Fruit fly (Drosophila melanogaster): ENCODE measurements around the gene jp.

Gene jp

DNA sequence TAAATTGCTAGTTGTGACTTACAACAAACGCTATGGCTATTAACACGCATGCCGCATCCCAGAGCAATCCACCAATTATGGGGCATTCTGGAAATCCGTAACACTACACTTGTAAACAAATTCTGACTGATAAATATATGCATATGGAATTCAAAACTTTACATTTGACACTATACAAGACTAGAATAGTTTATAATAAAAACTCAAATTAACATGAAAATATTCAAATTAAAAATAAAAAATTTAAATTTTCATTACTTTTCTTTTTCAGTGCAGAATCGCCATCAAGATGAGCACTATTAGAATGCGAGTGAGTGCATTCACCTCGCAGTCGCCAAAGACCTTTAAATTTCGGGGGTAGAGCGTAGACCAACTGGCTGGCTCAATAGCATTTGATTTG is 19.4 kb upstream of the jp start (continued):
- peak; percentile 26 for TF ChIP-seq CG13424 (tag; optimal IDR thresholded peaks at IDR 0.05)
- peak; percentile 32 for TF ChIP-seq dmrt99B (tag; optimal IDR thresholded peaks at IDR 0.05)
- TF ChIP-seq CoRest (tag; optimal IDR thresholded peaks at IDR 0.05), result peak; percentile 8
- TF ChIP-seq lola (GFP tag; optimal IDR thresholded peaks at IDR 0.05), result peak in 1 of 3 experiments; percentile 75
- TF ChIP-seq Doc3 (GFP tag; IDR thresholded peaks at IDR 0.05; ENCODE audit: partially characterized antibody), result no peak
- peak; percentile 77 for TF ChIP-seq CG10979 (tag; optimal IDR thresholded peaks at IDR 0.05)
- TF ChIP-seq CG8290 (GFP tag; optimal IDR thresholded peaks at IDR 0.05), result peak; percentile 1
- no peak for TF ChIP-seq CG8290 (tag; optimal IDR thresholded peaks at IDR 0.05)
- peak; percentile 35 for TF ChIP-seq zf30C (GFP tag; optimal IDR thresholded peaks at IDR 0.05)
- peak in 1 of 2 experiments; percentile 53 for TF ChIP-seq bsh (GFP tag; optimal IDR thresholded peaks at IDR 0.05)
- TF ChIP-seq eve (GFP tag; optimal IDR thresholded peaks at IDR 0.05), result no peak
- 0 out of 2 replicates have a peak, but pooled peaks have one; percentile 13 for TF ChIP-seq stc (GFP tag; IDR thresholded peaks at IDR 0.05)
- no peak for TF ChIP-seq Eip74EF (GFP tag; optimal IDR thresholded peaks at IDR 0.05)
- TF ChIP-seq CG4404 (GFP tag; IDR thresholded peaks at IDR 0.05), result peak; percentile 32; the same call in 1 of the 2 replicates
- TF ChIP-seq chif (GFP tag; optimal IDR thresholded peaks at IDR 0.05), result peak in 1 of 2 experiments; percentile 13
- TF ChIP-seq kay (GFP tag; optimal IDR thresholded peaks at IDR 0.05), result no peak
- TF ChIP-seq CG17328 (GFP tag; IDR thresholded peaks at IDR 0.05), result peak; percentile 73
- TF ChIP-seq CG7839 (tag; optimal IDR thresholded peaks at IDR 0.05), result peak; percentile 39
- 0 out of 3 replicates have a peak, but pooled peaks have one; percentile 22 for TF ChIP-seq ci (GFP tag; IDR thresholded peaks at IDR 0.05)
- TF ChIP-seq twi (tag; optimal IDR thresholded peaks at IDR 0.05), result peak; percentile 10
- TF ChIP-seq ssp (GFP tag; IDR thresholded peaks at IDR 0.05), result no peak
- TF ChIP-seq CG32772 (GFP tag; IDR thresholded peaks at IDR 0.05), result peak; percentile 32; the same call in 1 of the 2 replicates
- peak; percentile 55 for TF ChIP-seq phol (tag; optimal IDR thresholded peaks at IDR 0.05)
- peak; percentile 22 for TF ChIP-seq Ssrp (tag; optimal IDR thresholded peaks at IDR 0.05)
- no peak for TF ChIP-seq lov (optimal IDR thresholded peaks at IDR 0.05)
- no peak for TF ChIP-seq lov (GFP tag; IDR thresholded peaks at IDR 0.05)
- no peak for TF ChIP-seq dati (GFP tag; IDR thresholded peaks at IDR 0.05)
- no peak for TF ChIP-seq psq (GFP tag; optimal IDR thresholded peaks at IDR 0.05)
- TF ChIP-seq fd96Cb (tag; optimal IDR thresholded peaks at IDR 0.05), result peak; percentile 39
- peak; percentile 12 for TF ChIP-seq unpg (GFP tag; optimal IDR thresholded peaks at IDR 0.05)
- TF ChIP-seq Xrp1 (GFP tag; IDR thresholded peaks at IDR 0.05), result peak; percentile 73
- TF ChIP-seq CG16815 (GFP tag; optimal IDR thresholded peaks at IDR 0.05), result peak; percentile 12
- no peak for TF ChIP-seq Dref (GFP tag; IDR thresholded peaks at IDR 0.05)
- TF ChIP-seq CG7556 (GFP tag; optimal IDR thresholded peaks at IDR 0.05), result peak; percentile 15
- no peak for TF ChIP-seq grau (tag; optimal IDR thresholded peaks at IDR 0.05)
- TF ChIP-seq CG18262 (tag; optimal IDR thresholded peaks at IDR 0.05), result peak; percentile 79
- no peak for TF ChIP-seq corto (GFP tag; optimal IDR thresholded peaks at IDR 0.05)
- TF ChIP-seq nmo (GFP tag; optimal IDR thresholded peaks at IDR 0.05), result peak; percentile 57
- peak; percentile 32 for TF ChIP-seq D19A (tag; optimal IDR thresholded peaks at IDR 0.05)
- peak; percentile 36 for TF ChIP-seq trem (tag; optimal IDR thresholded peaks at IDR 0.05)
- peak; percentile 67 for TF ChIP-seq dmrt11E (tag; optimal IDR thresholded peaks at IDR 0.05)
- TF ChIP-seq eyg (GFP tag; optimal IDR thresholded peaks at IDR 0.05), result no peak
- peak; percentile 49 for TF ChIP-seq Spps (tag; optimal IDR thresholded peaks at IDR 0.05)
- TF ChIP-seq Abd-B (GFP tag; optimal IDR thresholded peaks at IDR 0.05), result no peak
- TF ChIP-seq ac (GFP tag; optimal IDR thresholded peaks at IDR 0.05), result no peak
- no peak for TF ChIP-seq dpn (GFP tag; optimal IDR thresholded peaks at IDR 0.05)
- TF ChIP-seq Trl (optimal IDR thresholded peaks at IDR 0.05), result no peak
- no peak for TF ChIP-seq Trl (GFP tag; optimal IDR thresholded peaks at IDR 0.05)
- no peak for TF ChIP-seq CG4854 (GFP tag; optimal IDR thresholded peaks at IDR 0.05)

Measured in whole organism, embryonic.